Fruit fly (Drosophila melanogaster): Measurements from ENCODE around the gene CG13728.
A peak's percentile ranks its signal among the peaks of the same experiment; 100 is the strongest.

Gene CG13728

DNA sequence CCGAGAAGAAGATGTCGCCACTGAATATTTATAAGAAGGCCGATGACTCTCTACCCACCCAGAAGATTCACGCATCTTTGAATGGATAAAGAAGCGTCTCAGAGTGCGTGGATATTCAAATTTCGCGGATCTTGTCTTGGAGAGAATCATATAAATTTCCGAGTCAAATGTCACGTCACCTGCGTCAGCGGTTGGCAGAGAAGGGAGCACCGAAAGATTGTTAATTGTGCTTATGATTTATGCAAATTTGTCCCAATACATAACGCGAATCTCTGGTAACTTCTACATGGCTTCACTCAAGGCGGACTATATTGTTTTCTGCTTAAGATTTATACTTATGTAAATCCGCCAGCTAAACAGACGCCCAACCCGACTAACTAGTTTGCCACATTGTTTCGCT, 8.6 kb upstream of the CG13728 start:
- TF ChIP-seq CG13894 (tag; optimal IDR thresholded peaks at IDR 0.05) (peak; percentile 68), NC2β (GFP tag; optimal IDR thresholded peaks at IDR 0.05) (no peak), CG9797 (GFP tag; optimal IDR thresholded peaks at IDR 0.05) (no peak), BEAF-32 (GFP tag; optimal IDR thresholded peaks at IDR 0.05) (no peak), sd (tag; optimal IDR thresholded peaks at IDR 0.05) (peak; percentile 26), insv (GFP tag; optimal IDR thresholded peaks at IDR 0.05) (no peak), abd-A (tag; optimal IDR thresholded peaks at IDR 0.05) (peak; percentile 85), Bteb2 (GFP tag; optimal IDR thresholded peaks at IDR 0.05) (no peak), Ets65A (GFP tag) (peak; percentile 13), chinmo (GFP tag; IDR thresholded peaks at IDR 0.05; ENCODE audit: partially characterized antibody) (peak; percentile 90; the same call in 2 of the 4 replicates), CG10565 (GFP tag; optimal IDR thresholded peaks at IDR 0.05) (no peak), inv (GFP tag; IDR thresholded peaks at IDR 0.05; ENCODE audit: partially characterized antibody) (no peak), vvl (GFP tag; IDR thresholded peaks at IDR 0.05) (peak; percentile 67; the same call in 1 of the 2 replicates), CG10321 (GFP tag; IDR thresholded peaks at IDR 0.05) (no peak), dm (GFP tag; optimal IDR thresholded peaks at IDR 0.05) (no peak), CG10654 (GFP tag; optimal IDR thresholded peaks at IDR 0.05) (no peak), PHDP (tag; optimal IDR thresholded peaks at IDR 0.05) (no peak), CG12769 (tag; optimal IDR thresholded peaks at IDR 0.05) (peak; percentile 65)

DNA sequence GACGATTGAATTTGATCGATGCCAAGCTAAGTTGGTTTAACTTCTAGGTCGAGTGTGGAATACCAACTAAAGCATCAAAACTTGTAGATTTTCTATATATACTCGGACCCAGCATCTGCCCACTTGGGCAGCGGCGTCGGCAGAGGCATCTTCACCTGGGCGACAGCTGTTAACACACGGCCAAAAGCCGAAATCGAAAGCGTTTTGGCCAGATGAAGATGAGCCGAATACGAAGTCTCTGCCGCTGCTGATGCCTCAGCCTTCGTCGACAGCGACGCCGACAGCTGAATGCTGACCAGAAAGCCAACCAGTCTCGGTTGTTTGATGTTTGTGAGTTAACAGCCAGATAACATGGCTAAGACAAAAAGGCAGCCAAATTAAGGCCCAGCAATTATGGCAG, 6.4 kb upstream of the CG13728 start, which contains the start of gene CG13731:
Gene CG13731 (minus strand): TSS at position 62 of the 400 bp plus-strand sequence.
- no peak for TF ChIP-seq fru (optimal IDR thresholded peaks at IDR 0.05)
- TF ChIP-seq CG31441 (GFP tag; IDR thresholded peaks at IDR 0.05): no peak
- TF ChIP-seq run (tag; optimal IDR thresholded peaks at IDR 0.05): no peak
- no peak for TF ChIP-seq mld (GFP tag; IDR thresholded peaks at IDR 0.05; ENCODE audit: partially characterized antibody)
- TF ChIP-seq stwl (tag; optimal IDR thresholded peaks at IDR 0.05): no peak
- TF ChIP-seq gro (GFP tag; optimal IDR thresholded peaks at IDR 0.05): no peak
- TF ChIP-seq phol (tag; optimal IDR thresholded peaks at IDR 0.05): no peak
- no peak for TF ChIP-seq Eip74EF (GFP tag; optimal IDR thresholded peaks at IDR 0.05)
- TF ChIP-seq CG2202 (tag; optimal IDR thresholded peaks at IDR 0.05): no peak
- no peak for TF ChIP-seq slbo (GFP tag; IDR thresholded peaks at IDR 0.05)
- no peak for TF ChIP-seq bigmax (GFP tag; optimal IDR thresholded peaks at IDR 0.05)
- TF ChIP-seq prd (optimal IDR thresholded peaks at IDR 0.05): no peak
- TF ChIP-seq prd (GFP tag; IDR thresholded peaks at IDR 0.05): no peak
- TF ChIP-seq ewg (GFP tag; optimal IDR thresholded peaks at IDR 0.05): no peak
- no peak for TF ChIP-seq sqz (GFP tag; optimal IDR thresholded peaks at IDR 0.05)
- TF ChIP-seq CG8388 (GFP tag; optimal IDR thresholded peaks at IDR 0.05): no peak
- TF ChIP-seq CG13296 (GFP tag; optimal IDR thresholded peaks at IDR 0.05): no peak
- no peak for TF ChIP-seq cato (GFP tag; optimal IDR thresholded peaks at IDR 0.05; ENCODE audit: borderline replicate concordance)
- no peak for TF ChIP-seq hbn (GFP tag; IDR thresholded peaks at IDR 0.05; ENCODE audit: partially characterized antibody)
- TF ChIP-seq Atf3 (GFP tag; optimal IDR thresholded peaks at IDR 0.05): no peak
- no peak for TF ChIP-seq CG11696 (GFP tag; IDR thresholded peaks at IDR 0.05)
- TF ChIP-seq Doc2 (GFP tag; IDR thresholded peaks at IDR 0.05): no peak
- TF ChIP-seq Gsc (GFP tag; IDR thresholded peaks at IDR 0.05): no peak
- TF ChIP-seq Vsx1 (GFP tag; optimal IDR thresholded peaks at IDR 0.05): no peak
- TF ChIP-seq CG12391 (tag; optimal IDR thresholded peaks at IDR 0.05): no peak
- no peak for TF ChIP-seq BtbVII (GFP tag; optimal IDR thresholded peaks at IDR 0.05)
- TF ChIP-seq Blimp-1 (GFP tag; optimal IDR thresholded peaks at IDR 0.05): peak; percentile 78
- TF ChIP-seq D (optimal IDR thresholded peaks at IDR 0.05): no peak
- TF ChIP-seq D (GFP tag; optimal IDR thresholded peaks at IDR 0.05): no peak
- TF ChIP-seq CG32532 (GFP tag; IDR thresholded peaks at IDR 0.05): 0 out of 2 replicates have a peak, but pooled peaks have one; percentile 15
- TF ChIP-seq Med (GFP tag): peak; percentile 7
- 0 out of 2 replicates have a peak, but pooled peaks have one; percentile 7 for TF ChIP-seq Awh (GFP tag; IDR thresholded peaks at IDR 0.05)
- no peak for TF ChIP-seq HHEX (GFP tag; optimal IDR thresholded peaks at IDR 0.05)

Data from whole organism, embryonic.